Worm (Caenorhabditis elegans) whole organism, L1 larva: Measurements from ENCODE around the gene ZK721.4.

ENCODE experiments used
- C04F5.9 ChIP-seq: sonication (generic microtip); optimal IDR thresholded peaks from 2 replicates; lab custom pipeline; 2016; ENCODE audit warnings: missing genetic modification characterization, missing compliant biosample characterization
- alr-1 ChIP-seq: fragments of 200-800 bp; sonication (Bioruptor generic); optimal IDR thresholded peaks from 2 replicates; lab custom pipeline; 2018; ENCODE audit warnings: borderline replicate concordance, mild to moderate bottlenecking, missing genetic modification characterization, missing compliant biosample characterization
- ceh-63 ChIP-seq: fragments of 200-800 bp; sonication (Bioruptor generic); optimal IDR thresholded peaks from 2 replicates; lab custom pipeline; 2018; ENCODE audit warnings: mild to moderate bottlenecking, missing genetic modification characterization, missing compliant biosample characterization
- ceh-8 ChIP-seq: fragments of 200-800 bp; sonication (Bioruptor generic); optimal IDR thresholded peaks from 2 replicates; lab custom pipeline; 2018; ENCODE audit warnings: mild to moderate bottlenecking, missing genetic modification characterization, moderate library complexity, missing compliant biosample characterization
- ceh-82 ChIP-seq, 3 experiments: fragments of 150-350 bp in 1 of 3; sonication (generic microtip) in 2 of 3; optimal IDR thresholded peaks; 2 replicates each; lab custom pipeline; 2014 to 2017; ENCODE audit warnings: missing biosample characterization in 3 of 3, missing genetic modification characterization in 3 of 3
- ceh-88 ChIP-seq: fragments of 200-800 bp; sonication (Bioruptor generic); IDR thresholded peaks from 2 replicates; pipeline ENCODE4 v1.3.6; 2022; ENCODE audit warnings: missing genetic modification characterization, missing compliant biosample characterization
- ces-1 ChIP-seq: fragments of 150-350 bp; optimal IDR thresholded peaks from 2 replicates; lab custom pipeline; 2014; ENCODE audit warnings: missing biosample characterization, missing genetic modification reagents, missing genetic modification characterization
- egl-13 ChIP-seq: sonication (generic microtip); optimal IDR thresholded peaks from 2 replicates; lab custom pipeline; 2016; ENCODE audit warnings: missing genotype, missing genetic modification reagents, missing genetic modification characterization, missing compliant biosample characterization
- fkh-10 ChIP-seq: sonication (generic microtip); optimal IDR thresholded peaks from 2 replicates; lab custom pipeline; 2017; ENCODE audit warnings: missing biosample characterization, missing genetic modification reagents, missing genetic modification characterization
- fkh-4 ChIP-seq: sonication (generic microtip); optimal IDR thresholded peaks from 2 replicates; lab custom pipeline; 2016; ENCODE audit warnings: missing compliant biosample characterization, missing genetic modification characterization, borderline replicate concordance
- fos-1 ChIP-seq: fragments of 150-350 bp; optimal IDR thresholded peaks from 2 replicates; lab custom pipeline; 2014; ENCODE audit warnings: missing biosample characterization, missing genetic modification characterization
- hlh-4 ChIP-seq: sonication (generic microtip); optimal IDR thresholded peaks from 2 replicates; lab custom pipeline; 2016; ENCODE audit warnings: mild to moderate bottlenecking, missing genetic modification characterization, missing compliant biosample characterization
- hpl-2 ChIP-seq: fragments of 150-350 bp; optimal IDR thresholded peaks from 2 replicates; lab custom pipeline; 2014; ENCODE audit warnings: missing biosample characterization, missing genetic modification reagents, missing genetic modification characterization
- irx-1 ChIP-seq: sonication (generic microtip); optimal IDR thresholded peaks from 2 replicates; lab custom pipeline; 2016; ENCODE audit warnings: missing genetic modification characterization, missing compliant biosample characterization
- lin-14 ChIP-seq: fragments of 200-800 bp; sonication (Bioruptor generic); optimal IDR thresholded peaks from 2 replicates; lab custom pipeline; 2018; ENCODE audit warnings: mild to moderate bottlenecking, missing genetic modification characterization, moderate library complexity, missing compliant biosample characterization
- lin-15B ChIP-seq: fragments of 150-350 bp; sonication (generic microtip); optimal IDR thresholded peaks from 3 replicates; lab custom pipeline; 2014; ENCODE audit warnings: missing biosample characterization, missing genetic modification characterization
- lin-35 ChIP-seq, 2 experiments: fragments of 150-350 bp; optimal IDR thresholded peaks; 2 replicates each; lab custom pipeline; 2014; ENCODE audit warnings: missing biosample characterization in 2 of 2, missing genetic modification characterization in 2 of 2, missing genetic modification reagents in 2 of 2
- lin-39 ChIP-seq: fragments of 150-350 bp; optimal IDR thresholded peaks from 2 replicates; lab custom pipeline; 2014; ENCODE audit warnings: missing biosample characterization, missing genetic modification reagents, missing genetic modification characterization
- lsy-2 ChIP-seq, 2 experiments: fragments of 150-350 bp; optimal IDR thresholded peaks; 2 replicates each; lab custom pipeline; 2014; ENCODE audit warnings: missing biosample characterization in 2 of 2, missing genetic modification characterization in 2 of 2
- mdl-1 ChIP-seq, 2 experiments: fragments of 150-350 bp; optimal IDR thresholded peaks; 2 replicates each; lab custom pipeline; 2014 to 2017; ENCODE audit warnings: missing biosample characterization in 2 of 2, missing genetic modification characterization in 2 of 2, inconsistent platforms in 1 of 2
- mep-1 ChIP-seq: fragments of 150-350 bp; optimal IDR thresholded peaks from 2 replicates; lab custom pipeline; 2014; ENCODE audit warnings: missing biosample characterization, missing genetic modification characterization
- nhr-11 ChIP-seq: fragments of 150-350 bp; optimal IDR thresholded peaks from 2 replicates; lab custom pipeline; 2014; ENCODE audit warnings: missing biosample characterization, missing genetic modification characterization
- nhr-19 ChIP-seq: fragments of 200-800 bp; sonication (Bioruptor generic); conservative IDR thresholded peaks from 2 replicates; pipeline ENCODE4 v1.3.6; 2022; ENCODE audit warnings: missing genetic modification characterization, missing compliant biosample characterization
- nhr-20 ChIP-seq: sonication (generic microtip); optimal IDR thresholded peaks from 2 replicates; lab custom pipeline; 2016; ENCODE audit warnings: mild to moderate bottlenecking, missing genetic modification characterization, missing compliant biosample characterization
- nhr-28 ChIP-seq: fragments of 150-350 bp; optimal IDR thresholded peaks from 2 replicates; lab custom pipeline; 2014; ENCODE audit warnings: missing biosample characterization, missing genetic modification characterization
- nhr-71 ChIP-seq: sonication (generic microtip); optimal IDR thresholded peaks from 2 replicates; lab custom pipeline; 2016; ENCODE audit warnings: mild to moderate bottlenecking, missing genetic modification characterization, moderate library complexity, missing compliant biosample characterization
- nhr-76 ChIP-seq: sonication (generic microtip); optimal IDR thresholded peaks from 2 replicates; lab custom pipeline; 2017; ENCODE audit warnings: missing biosample characterization, missing genetic modification characterization
- nhr-77 ChIP-seq: fragments of 150-350 bp; optimal IDR thresholded peaks from 2 replicates; lab custom pipeline; 2014; ENCODE audit warnings: missing biosample characterization, missing genetic modification characterization
- nhr-90 ChIP-seq: sonication (generic microtip); optimal IDR thresholded peaks from 2 replicates; lab custom pipeline; 2016; ENCODE audit warnings: mild to moderate bottlenecking, missing genetic modification characterization, missing compliant biosample characterization; ENCODE audit not compliant: poor library complexity
- pag-3 ChIP-seq: sonication (generic microtip); optimal IDR thresholded peaks from 2 replicates; lab custom pipeline; 2017; ENCODE audit warnings: missing genetic modification characterization, mild to moderate bottlenecking, missing compliant biosample characterization, antibody characterized with exemption, borderline replicate concordance; ENCODE audit not compliant: insufficient read depth
- rnt-1 ChIP-seq: sonication (generic microtip); optimal IDR thresholded peaks from 2 replicates; lab custom pipeline; 2016; ENCODE audit warnings: mild to moderate bottlenecking, missing genetic modification characterization, moderate library complexity, missing compliant biosample characterization
- skn-1 ChIP-seq: fragments of 150-350 bp; optimal IDR thresholded peaks from 2 replicates; lab custom pipeline; 2014; ENCODE audit warnings: missing biosample characterization, missing genetic modification characterization
- snpc-4 ChIP-seq: fragments of 150-350 bp; optimal IDR thresholded peaks from 2 replicates; lab custom pipeline; 2014; ENCODE audit warnings: missing biosample characterization, missing genetic modification characterization
- snu-23 ChIP-seq: sonication (generic microtip); optimal IDR thresholded peaks from 2 replicates; lab custom pipeline; 2016; ENCODE audit warnings: missing genetic modification characterization, missing compliant biosample characterization
- sptf-1 ChIP-seq: fragments of 150-350 bp; optimal IDR thresholded peaks from 2 replicates; lab custom pipeline; 2014; ENCODE audit warnings: missing biosample characterization, missing genetic modification characterization
- swsn-7 ChIP-seq: sonication (generic microtip); optimal IDR thresholded peaks from 2 replicates; lab custom pipeline; 2016; ENCODE audit warnings: missing genetic modification characterization, missing compliant biosample characterization
- tlp-1 ChIP-seq: fragments of 150-350 bp; optimal IDR thresholded peaks from 2 replicates; lab custom pipeline; 2014; ENCODE audit warnings: missing biosample characterization, missing genetic modification characterization
- unc-130 ChIP-seq: fragments of 150-350 bp; optimal IDR thresholded peaks from 2 replicates; lab custom pipeline; 2017; ENCODE audit warnings: missing biosample characterization, missing genetic modification characterization, inconsistent platforms
- unc-86 ChIP-seq: sonication (generic microtip); optimal IDR thresholded peaks from 2 replicates; lab custom pipeline; 2016; ENCODE audit warnings: missing genetic modification characterization, missing compliant biosample characterization
- unc-98 ChIP-seq: fragments of 200-800 bp; sonication (Bioruptor generic); IDR thresholded peaks from 2 replicates; pipeline ENCODE4 v1.3.6; 2022; ENCODE audit warnings: missing genetic modification characterization, missing compliant biosample characterization
- ztf-11 ChIP-seq, 2 experiments: sonication (generic microtip); optimal IDR thresholded peaks; 2 replicates each; lab custom pipeline; 2016 to 2017; ENCODE audit warnings: missing genetic modification characterization in 2 of 2, missing biosample characterization in 1 of 2, missing compliant biosample characterization in 1 of 2
- ztf-4 ChIP-seq: fragments of 150-350 bp; optimal IDR thresholded peaks from 2 replicates; lab custom pipeline; 2014; ENCODE audit warnings: missing biosample characterization, missing genetic modification characterization

The ZK721.4 gene

ce11 chrX:8764044-8764443, 14.6 kb upstream of the ZK721.4 start:
- TF ChIP-seq ceh-88 (GFP tag; lab: Robert Waterston, UW) = no peak
- TF ChIP-seq sptf-1 (tag; lab: Kevin White, UChicago) = no peak
- TF ChIP-seq nhr-19 = peak; percentile 50
- no peak for TF ChIP-seq ceh-8
- no peak for TF ChIP-seq hlh-4 (tag; lab: Kevin White, UChicago)
- TF ChIP-seq nhr-90 = no peak
- peak; percentile 14 for TF ChIP-seq lin-14 (GFP tag; lab: Kevin White, UChicago)
- TF ChIP-seq lsy-2 (tag; optimal IDR thresholded peaks at IDR 0.05; lab: Kevin White, UChicago) = peak in 1 of 2 experiments; percentile 31
- TF ChIP-seq nhr-76 (tag; lab: Kevin White, UChicago) = no peak
- TF ChIP-seq ceh-63 = no peak
- no peak for TF ChIP-seq nhr-77 (tag; lab: Kevin White, UChicago)
- TF ChIP-seq tlp-1 (tag; lab: Kevin White, UChicago) = no peak
- TF ChIP-seq lin-15B (tag; lab: Kevin White, UChicago) = no peak
- TF ChIP-seq nhr-20 = peak; percentile 8
- TF ChIP-seq C04F5.9 (tag; lab: Kevin White, UChicago) = no peak
- TF ChIP-seq nhr-71 = peak; percentile 86
- TF ChIP-seq ces-1 (GFP tag; lab: Kevin White, UChicago) = no peak
- no peak for TF ChIP-seq irx-1
- TF ChIP-seq rnt-1 = peak; percentile 86
- TF ChIP-seq snu-23 (GFP tag; lab: Kevin White, UChicago) = peak; percentile 3
- TF ChIP-seq, all 84 proteins: peak for 7

DNA sequence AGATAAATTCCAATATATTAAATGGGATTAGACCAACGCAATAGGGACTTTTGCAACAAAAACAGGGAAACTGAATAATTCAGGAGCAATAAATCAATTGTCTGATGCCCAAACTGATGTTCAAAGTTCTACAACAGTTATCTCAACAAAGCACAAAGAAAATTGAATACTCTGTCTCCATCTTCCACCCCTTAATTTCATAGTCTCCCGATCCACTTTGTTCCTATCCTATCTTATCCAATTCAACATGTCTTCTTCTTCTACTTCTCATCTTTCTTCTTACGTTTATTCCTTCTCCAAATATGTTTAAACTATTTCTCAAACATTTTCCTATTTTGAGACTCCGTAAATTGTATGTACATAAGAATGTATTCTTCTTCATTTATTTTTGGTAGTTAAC, 8.3 kb upstream of the ZK721.4 start:
- TF ChIP-seq lin-14 (GFP tag; lab: Kevin White, UChicago) = peak; percentile 28
- TF ChIP-seq swsn-7 = no peak
- TF ChIP-seq fkh-10 (GFP tag; lab: Kevin White, UChicago) = peak; percentile 61

- TF ChIP-seq fkh-10 (GFP tag; lab: Kevin White, UChicago) (no peak), alr-1 (no peak), mep-1 (tag; lab: Kevin White, UChicago) (no peak), fos-1 (tag; lab: Kevin White, UChicago) (no peak), egl-13 (no peak), skn-1 (no peak), ztf-4 (tag; lab: Kevin White, UChicago) (no peak), snpc-4 (tag; lab: Kevin White, UChicago) (no peak), sptf-1 (tag; lab: Kevin White, UChicago) (no peak), ceh-82 (tag; optimal IDR thresholded peaks at IDR 0.05; lab: Kevin White, UChicago) (no peak), lin-39 (tag; lab: Kevin White, UChicago) (no peak), nhr-77 (tag; lab: Kevin White, UChicago) (no peak), ztf-11 (tag; optimal IDR thresholded peaks at IDR 0.05; lab: Kevin White, UChicago) (no peak), nhr-28 (no peak), lin-14 (GFP tag; lab: Kevin White, UChicago) (no peak), nhr-11 (tag; lab: Kevin White, UChicago) (no peak), lin-35 (GFP tag; optimal IDR thresholded peaks at IDR 0.05; lab: Kevin White, UChicago) (no peak), mdl-1 (tag; optimal IDR thresholded peaks at IDR 0.05; lab: Kevin White, UChicago) (no peak)
These were observed 5.6 kb downstream of the ZK721.4 start, which contains the start of gene ZK721.3 for ce11 chrX:8784234-8784633. TSS of gene ZK721.3 (plus strand) at chrX:8784534.

- TF ChIP-seq unc-98 (no peak), fkh-4 (tag; lab: Kevin White, UChicago) (no peak), C04F5.9 (tag; lab: Kevin White, UChicago) (no peak), pag-3 (peak; percentile 92), nhr-20 (peak; percentile 11), unc-86 (tag; lab: Kevin White, UChicago) (no peak), nhr-19 (peak; percentile 62), lsy-2 (tag; optimal IDR thresholded peaks at IDR 0.05; lab: Kevin White, UChicago) (peak in 1 of 2 experiments; percentile 17), hpl-2 (GFP tag; lab: Kevin White, UChicago) (no peak), mdl-1 (tag; optimal IDR thresholded peaks at IDR 0.05; lab: Kevin White, UChicago) (peak in 1 of 2 experiments; percentile 8), alr-1 (no peak), lin-14 (GFP tag; lab: Kevin White, UChicago) (peak; percentile 68), snu-23 (GFP tag; lab: Kevin White, UChicago) (peak; percentile 19), lin-39 (tag; lab: Kevin White, UChicago) (peak; percentile 18), unc-130 (tag; lab: Kevin White, UChicago) (peak; percentile 28), rnt-1 (peak; percentile 80), nhr-90 (no peak), nhr-71 (peak; percentile 75)
- TF ChIP-seq, all 84 proteins: peak for 11
These were observed 8.0 kb downstream of the ZK721.4 start for ce11 chrX:8786687-8787086.
